Worm (Caenorhabditis elegans): ENCODE results near the gene znfx-1.

ce11 chrII:9268983-9269382, 55.5 kb downstream of the znfx-1 start:
- TF ChIP-seq unc-62 (GFP tag; optimal IDR thresholded peaks at IDR 0.05) (no peak), alr-1 (tag; optimal IDR thresholded peaks at IDR 0.05) (no peak), nhr-25 (tag; optimal IDR thresholded peaks at IDR 0.05) (no peak)
